Worm (Caenorhabditis elegans) whole organism, mixed stage, embryonic: ENCODE measurements around the gene T02D1.8.

ENCODE experiments used
- M03D4.4 ChIP-seq: sonication (generic microtip); optimal IDR thresholded peaks from 2 replicates; lab custom pipeline; 2017; ENCODE audit warnings: mild to moderate bottlenecking, missing genetic modification characterization, missing compliant biosample characterization
- bed-3 ChIP-seq: fragments of 200-800 bp; sonication (Bioruptor generic); optimal IDR thresholded peaks from 3 replicates; lab custom pipeline; 2018; ENCODE audit warnings: mild to moderate bottlenecking, missing genetic modification characterization, moderate library complexity, missing compliant biosample characterization
- blmp-1 ChIP-seq: fragments of 150-350 bp; optimal IDR thresholded peaks from 2 replicates; lab custom pipeline; 2014; ENCODE audit warnings: missing biosample characterization, missing genetic modification characterization
- ceh-39 ChIP-seq: fragments of 150-350 bp; optimal IDR thresholded peaks from 2 replicates; lab custom pipeline; 2014; ENCODE audit warnings: missing biosample characterization, missing genetic modification characterization
- ceh-43 ChIP-seq: fragments of 200-800 bp; sonication (Bioruptor generic); optimal IDR thresholded peaks from 2 replicates; lab custom pipeline; 2018; ENCODE audit warnings: mild to moderate bottlenecking, missing genetic modification characterization, moderate library complexity, missing compliant biosample characterization
- ces-1 ChIP-seq: fragments of 150-350 bp; optimal IDR thresholded peaks from 2 replicates; lab custom pipeline; 2014; ENCODE audit warnings: missing biosample characterization, missing genetic modification reagents, missing genetic modification characterization
- cnd-1 ChIP-seq: fragments of 200-800 bp; sonication (Bioruptor generic); optimal IDR thresholded peaks from 2 replicates; lab custom pipeline; 2018; ENCODE audit warnings: mild to moderate bottlenecking, missing genetic modification characterization, missing compliant biosample characterization
- drap-1 ChIP-seq: fragments of 200-800 bp; sonication (Bioruptor generic); optimal IDR thresholded peaks from 3 replicates; lab custom pipeline; 2018; ENCODE audit warnings: mild to moderate bottlenecking, missing genetic modification characterization, missing compliant biosample characterization
- elt-1 ChIP-seq: sonication (generic microtip); optimal IDR thresholded peaks from 2 replicates; lab custom pipeline; 2017; ENCODE audit warnings: missing genetic modification characterization, mild to moderate bottlenecking, missing compliant biosample characterization, antibody characterized with exemption, moderate library complexity, borderline replicate concordance; ENCODE audit not compliant: insufficient read depth
- elt-3 ChIP-seq: fragments of 150-350 bp; optimal IDR thresholded peaks from 2 replicates; lab custom pipeline; 2014; ENCODE audit warnings: missing biosample characterization, missing genetic modification characterization
- hlh-1 ChIP-seq: fragments of 150-350 bp; optimal IDR thresholded peaks from 2 replicates; lab custom pipeline; 2014; ENCODE audit warnings: missing biosample characterization, missing genetic modification reagents, missing genetic modification characterization
- lin-13 ChIP-seq: fragments of 150-350 bp; optimal IDR thresholded peaks from 2 replicates; lab custom pipeline; 2014; ENCODE audit warnings: missing biosample characterization, missing genetic modification characterization
- lsy-2 ChIP-seq: fragments of 150-350 bp; optimal IDR thresholded peaks from 2 replicates; lab custom pipeline; 2014; ENCODE audit warnings: missing biosample characterization, missing genetic modification characterization
- mab-5 ChIP-seq: fragments of 150-350 bp; optimal IDR thresholded peaks from 2 replicates; lab custom pipeline; 2014; ENCODE audit warnings: missing biosample characterization, missing genetic modification characterization
- mep-1 ChIP-seq: fragments of 150-350 bp; optimal IDR thresholded peaks from 2 replicates; lab custom pipeline; 2017; ENCODE audit warnings: missing biosample characterization, missing genetic modification reagents, missing genetic modification characterization, inconsistent platforms
- nhr-12 ChIP-seq: fragments of 150-350 bp; optimal IDR thresholded peaks from 2 replicates; lab custom pipeline; 2014; ENCODE audit warnings: missing biosample characterization, missing genetic modification characterization
- nhr-237 ChIP-seq: fragments of 150-350 bp; optimal IDR thresholded peaks from 2 replicates; lab custom pipeline; 2014; ENCODE audit warnings: missing biosample characterization, missing genetic modification characterization
- nhr-28 ChIP-seq: fragments of 150-350 bp; optimal IDR thresholded peaks from 2 replicates; lab custom pipeline; 2014; ENCODE audit warnings: missing biosample characterization, missing genetic modification characterization
- nhr-76 ChIP-seq: sonication (generic microtip); optimal IDR thresholded peaks from 2 replicates; lab custom pipeline; 2017; ENCODE audit warnings: missing biosample characterization, missing genetic modification characterization
- pha-4 ChIP-seq: fragments of 150-350 bp; optimal IDR thresholded peaks from 2 replicates; lab custom pipeline; 2018; ENCODE audit warnings: missing biosample characterization, missing genetic modification reagents, missing genetic modification characterization
- sem-2 ChIP-seq: fragments of 200-800 bp; sonication (Bioruptor generic); optimal IDR thresholded peaks from 2 replicates; lab custom pipeline; 2018; ENCODE audit warnings: mild to moderate bottlenecking, missing genetic modification characterization, missing compliant biosample characterization
- snpc-4 ChIP-seq: fragments of 150-350 bp; optimal IDR thresholded peaks from 2 replicates; lab custom pipeline; 2014; ENCODE audit warnings: missing biosample characterization, missing genetic modification characterization
- sptf-1 ChIP-seq: sonication (generic microtip); optimal IDR thresholded peaks from 2 replicates; lab custom pipeline; 2017; ENCODE audit warnings: mild to moderate bottlenecking, missing genetic modification characterization, moderate library complexity, missing compliant biosample characterization
- tbx-8 ChIP-seq: fragments of 200-800 bp; sonication (Bioruptor generic); optimal IDR thresholded peaks from 2 replicates; lab custom pipeline; 2018; ENCODE audit warnings: mild to moderate bottlenecking, missing genetic modification characterization, moderate library complexity, missing compliant biosample characterization
- unc-120 ChIP-seq: sonication (generic microtip); optimal IDR thresholded peaks from 2 replicates; lab custom pipeline; 2017; ENCODE audit warnings: missing genetic modification characterization, missing compliant biosample characterization; ENCODE audit not compliant: poor library complexity, severe bottlenecking
- unc-39 ChIP-seq: fragments of 150-350 bp; optimal IDR thresholded peaks from 2 replicates; lab custom pipeline; 2014; ENCODE audit warnings: missing biosample characterization, missing genetic modification characterization
- unc-62 ChIP-seq: fragments of 150-350 bp; optimal IDR thresholded peaks from 2 replicates; lab custom pipeline; 2014; ENCODE audit warnings: missing biosample characterization, missing genetic modification reagents, missing genetic modification characterization
- zip-8 ChIP-seq: fragments of 150-350 bp; optimal IDR thresholded peaks from 2 replicates; lab custom pipeline; 2014; ENCODE audit warnings: missing biosample characterization, missing genetic modification characterization
- ztf-11 ChIP-seq: fragments of 150-350 bp; optimal IDR thresholded peaks from 2 replicates; lab custom pipeline; 2014; ENCODE audit warnings: missing biosample characterization, missing genetic modification characterization

The T02D1.8 gene

DNA sequence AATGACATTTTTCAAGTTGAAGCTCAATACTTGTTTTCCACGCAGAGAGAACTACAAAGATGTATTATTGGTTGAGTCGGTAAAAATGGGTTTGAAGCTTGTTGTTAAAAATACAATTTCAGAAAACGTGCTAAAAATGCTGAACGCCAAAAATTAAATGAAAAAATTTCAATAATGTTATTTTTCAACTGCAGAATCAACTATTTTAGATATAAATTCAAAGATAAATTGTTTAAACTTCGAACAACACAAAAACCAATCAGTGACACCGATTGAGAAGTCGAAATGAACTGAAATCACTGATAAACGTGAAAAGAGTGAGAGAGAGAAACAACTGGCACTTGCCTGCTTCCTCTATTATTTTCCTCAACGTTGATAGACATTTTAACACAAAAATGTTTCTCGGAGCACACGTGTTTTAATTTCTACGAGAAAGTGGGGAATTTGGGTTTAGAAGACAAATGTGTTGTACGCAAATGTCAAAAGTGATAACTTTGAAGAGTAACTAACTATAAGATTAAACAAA lies at the start of gene T02D1.8:
T02D1.8 (minus strand) TSS at position 51 of the 526 bp plus-strand sequence.
- TF ChIP-seq hlh-1 = peak; percentile 25
- no peak for TF ChIP-seq sem-2

ce11 chrIV:17437038-17437437 lies 49.7 kb upstream of the T02D1.8 start, which contains the start of gene C06A12.8:
Gene C06A12.8 (plus strand): TSS chrIV:17437338.
- TF ChIP-seq ceh-43 (GFP tag; lab: Kevin White, UChicago) (no peak), unc-39 (tag; lab: Kevin White, UChicago) (no peak), ces-1 (GFP tag; lab: Kevin White, UChicago) (no peak), lin-13 (no peak), unc-62 (GFP tag; lab: Kevin White, UChicago) (no peak)

DNA sequence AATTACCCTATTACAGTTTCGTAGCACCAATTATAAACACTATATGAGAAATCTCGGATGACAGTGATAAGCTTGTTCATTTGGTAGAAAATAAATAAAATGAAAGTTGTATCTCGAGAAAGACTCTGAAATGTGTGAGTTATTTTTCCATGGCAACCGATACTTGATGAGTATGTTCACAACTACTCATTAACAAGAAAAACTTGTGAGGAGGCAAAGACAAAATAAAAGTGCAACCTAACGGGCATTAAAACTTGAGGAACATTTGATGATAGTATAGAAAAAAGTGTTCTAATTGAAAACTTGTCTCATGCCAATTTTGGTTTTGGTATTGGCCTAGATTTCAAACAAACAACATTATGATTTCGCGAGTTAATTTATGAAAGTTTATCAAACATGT lies 49.3 kb upstream of the T02D1.8 start, which contains the start of gene gcy-27:
gcy-27 (minus strand) TSS at position 101 of the 400 bp plus-strand sequence.
- no peak for TF ChIP-seq nhr-28 (tag; lab: Kevin White, UChicago)

DNA sequence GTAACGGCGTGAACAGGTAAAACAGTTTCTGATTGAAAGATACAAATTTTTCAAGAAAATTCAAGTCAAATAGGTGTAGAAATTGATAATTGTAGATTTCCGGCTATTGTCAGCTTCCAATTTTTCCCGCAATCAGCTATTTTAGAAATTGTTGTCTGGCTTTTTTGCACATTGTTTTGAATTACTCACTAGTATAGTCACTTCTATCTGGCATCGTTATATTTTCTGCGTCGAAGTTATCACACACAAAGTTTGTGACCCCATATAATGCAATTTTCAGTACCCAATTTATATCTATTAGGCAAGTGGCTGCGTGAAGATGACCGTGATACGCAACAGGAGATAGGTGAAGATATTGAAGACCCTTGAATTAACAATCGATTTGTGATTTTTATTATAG lies 47.9 kb upstream of the T02D1.8 start:
- TF ChIP-seq nhr-12 (tag; lab: Kevin White, UChicago) = no peak
- TF ChIP-seq lsy-2 (tag; lab: Kevin White, UChicago) = no peak
- no peak for TF ChIP-seq elt-3 (tag; lab: Kevin White, UChicago)
- no peak for TF ChIP-seq blmp-1 (tag; lab: Kevin White, UChicago)
- no peak for TF ChIP-seq hlh-1
- no peak for TF ChIP-seq nhr-237
- TF ChIP-seq unc-62 (GFP tag; lab: Kevin White, UChicago) = no peak
- TF ChIP-seq snpc-4 (tag; lab: Kevin White, UChicago) = no peak
- TF ChIP-seq pha-4 = no peak
- no peak for TF ChIP-seq drap-1 (GFP tag; lab: Kevin White, UChicago)
- no peak for TF ChIP-seq M03D4.4 (tag; lab: Kevin White, UChicago)
- no peak for TF ChIP-seq bed-3 (GFP tag; lab: Kevin White, UChicago)
- TF ChIP-seq unc-120 = no peak
- no peak for TF ChIP-seq cnd-1
- no peak for TF ChIP-seq mep-1 (tag; lab: Kevin White, UChicago)
- TF ChIP-seq ztf-11 (tag; lab: Kevin White, UChicago) = no peak
- no peak for TF ChIP-seq nhr-76 (tag; lab: Kevin White, UChicago)
- no peak for TF ChIP-seq sem-2
- no peak for TF ChIP-seq elt-1 (tag; lab: Kevin White, UChicago)

DNA sequence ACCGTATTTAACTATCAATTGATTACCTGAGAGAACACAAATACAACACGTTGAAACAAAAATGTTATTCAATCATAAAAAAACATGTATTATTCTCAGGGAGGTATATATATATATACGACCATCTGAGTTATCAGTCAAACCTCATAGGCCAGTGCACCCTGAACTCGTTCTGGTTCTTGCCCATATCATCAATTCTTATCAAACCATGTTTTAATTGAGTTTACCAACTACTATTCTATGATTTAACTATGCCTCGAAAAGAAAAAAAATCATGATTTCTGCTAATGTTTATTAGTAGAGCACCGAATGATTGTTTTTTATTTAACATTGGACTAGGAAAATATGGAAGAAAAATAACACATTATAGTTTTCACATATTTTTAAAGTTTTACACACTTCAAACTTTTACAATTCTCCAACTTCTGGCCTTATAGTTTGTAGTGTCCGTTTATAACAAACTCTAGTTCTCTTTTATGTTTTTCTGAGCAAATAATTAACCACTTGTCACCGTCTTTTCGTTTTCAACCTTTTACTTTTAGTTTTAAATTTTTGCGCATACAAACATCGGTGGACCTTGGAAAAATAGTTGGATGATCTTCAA lies 45.0 kb upstream of the T02D1.8 start:
- no peak for TF ChIP-seq snpc-4 (tag; lab: Kevin White, UChicago)
- no peak for TF ChIP-seq zip-8 (tag; lab: Kevin White, UChicago)
- no peak for TF ChIP-seq ztf-11 (tag; lab: Kevin White, UChicago)
- no peak for TF ChIP-seq ceh-39 (tag; lab: Kevin White, UChicago)
- no peak for TF ChIP-seq unc-39 (tag; lab: Kevin White, UChicago)
- no peak for TF ChIP-seq tbx-8
- TF ChIP-seq mep-1 (tag; lab: Kevin White, UChicago) = no peak
- TF ChIP-seq, all 35 proteins: peak for 0

ce11 chrIV:17431287-17431686 lies 44.0 kb upstream of the T02D1.8 start, which contains the start of gene lact-6:
Gene lact-6 (minus strand): TSS chrIV:17431387.
- no peak for TF ChIP-seq sptf-1 (tag; lab: Kevin White, UChicago)
- TF ChIP-seq, all 35 proteins: peak for 0

- no peak for TF ChIP-seq blmp-1 (tag; lab: Kevin White, UChicago)
- no peak for TF ChIP-seq mab-5 (tag; lab: Kevin White, UChicago)
- TF ChIP-seq lin-13 = no peak
- TF ChIP-seq nhr-237 = no peak
- no peak for TF ChIP-seq pha-4
- no peak for TF ChIP-seq unc-120
- no peak for TF ChIP-seq unc-62 (GFP tag; lab: Kevin White, UChicago)
- TF ChIP-seq bed-3 (GFP tag; lab: Kevin White, UChicago) = no peak
- no peak for TF ChIP-seq nhr-28 (tag; lab: Kevin White, UChicago)
These were observed 40.1 kb upstream of the T02D1.8 start, which contains the start of gene C06A12.3 for ce11 chrIV:17427423-17427822. Gene C06A12.3 (plus strand): TSS chrIV:17427723.
